Fruit fly (Drosophila melanogaster) whole organism, embryonic: ENCODE results near the gene CG6652.

Experiments used
- CG10267 ChIP-seq: fragments of 200-800 bp; sonication (Bioruptor generic); optimal IDR thresholded peaks from 2 replicates; lab custom pipeline; 2018; ENCODE audit warnings: missing biosample characterization, mild to moderate bottlenecking, missing genetic modification characterization, moderate library complexity
- CG10979 ChIP-seq: fragments of 200-800 bp; sonication (Bioruptor generic); optimal IDR thresholded peaks from 2 replicates; lab custom pipeline; 2018; ENCODE audit warnings: missing biosample characterization, mild to moderate bottlenecking, missing genetic modification characterization, moderate library complexity
- CG11398 ChIP-seq: fragments of 200-800 bp; sonication (Bioruptor generic); optimal IDR thresholded peaks from 2 replicates; lab custom pipeline; 2016; ENCODE audit warnings: missing biosample characterization, missing genetic modification characterization
- CG12299 ChIP-seq: fragments of 200-800 bp; sonication (Bioruptor generic); optimal IDR thresholded peaks from 2 replicates; lab custom pipeline; 2018; ENCODE audit warnings: missing biosample characterization, mild to moderate bottlenecking, missing genetic modification characterization
- CG13775 ChIP-seq: fragments of 200-800 bp; sonication (Bioruptor generic); optimal IDR thresholded peaks from 3 replicates; lab custom pipeline; 2017; ENCODE audit warnings: missing biosample characterization, mild to moderate bottlenecking, missing genetic modification characterization
- CG14050 ChIP-seq: fragments of 200-800 bp; sonication (Bioruptor generic); IDR thresholded peaks from 3 replicates; pipeline ENCODE4 v1.3.6; 2022; ENCODE audit warnings: missing biosample characterization, missing genetic modification characterization
- CG14710 ChIP-seq: fragments of 200-800 bp; sonication (Bioruptor generic); optimal IDR thresholded peaks from 3 replicates; lab custom pipeline; 2019; ENCODE audit warnings: missing biosample characterization, mild to moderate bottlenecking, missing genetic modification characterization, moderate library complexity
- CG15514 ChIP-seq: fragments of 200-800 bp; sonication (Bioruptor generic); optimal IDR thresholded peaks from 3 replicates; lab custom pipeline; 2017; ENCODE audit warnings: missing biosample characterization, missing genetic modification characterization, mild to moderate bottlenecking, moderate library complexity, missing genetic modification reagents
- CG1603 ChIP-seq: fragments of 200-800 bp; sonication (Bioruptor generic); optimal IDR thresholded peaks from 2 replicates; lab custom pipeline; 2019; ENCODE audit warnings: missing biosample characterization, mild to moderate bottlenecking, missing genetic modification characterization, moderate library complexity
- CG17912 ChIP-seq: fragments of 200-800 bp; sonication (Bioruptor generic); optimal IDR thresholded peaks from 2 replicates; lab custom pipeline; 2018; ENCODE audit warnings: missing biosample characterization, mild to moderate bottlenecking, missing genetic modification characterization
- CG30403 ChIP-seq: fragments of 200-800 bp; sonication (Bioruptor generic); optimal IDR thresholded peaks from 3 replicates; lab custom pipeline; 2016; ENCODE audit warnings: missing biosample characterization, missing genetic modification characterization
- CG32532 ChIP-seq: fragments of 200-800 bp; sonication (Bioruptor generic); IDR thresholded peaks from 2 replicates; pipeline ENCODE4 v1.3.6; 2022; ENCODE audit warnings: missing biosample characterization, missing genetic modification characterization
- CG3281 ChIP-seq: fragments of 200-800 bp; sonication (Bioruptor generic); optimal IDR thresholded peaks from 3 replicates; lab custom pipeline; 2017; ENCODE audit warnings: missing biosample characterization, mild to moderate bottlenecking, missing genetic modification characterization
- CG33557 ChIP-seq: fragments of 200-800 bp; sonication (Bioruptor generic); optimal IDR thresholded peaks from 2 replicates; lab custom pipeline; 2019; ENCODE audit warnings: missing biosample characterization, mild to moderate bottlenecking, missing genetic modification characterization, moderate library complexity
- CG4424 ChIP-seq: fragments of 200-800 bp; sonication (Bioruptor generic); optimal IDR thresholded peaks from 3 replicates; lab custom pipeline; 2016; ENCODE audit warnings: missing biosample characterization, missing genetic modification characterization
- CG4730 ChIP-seq: fragments of 200-800 bp; sonication (Bioruptor generic); IDR thresholded peaks from 2 replicates; pipeline ENCODE4 v1.3.6; 2022; ENCODE audit warnings: missing biosample characterization, missing genetic modification characterization
- CG5953 ChIP-seq: fragments of 200-800 bp; sonication (Bioruptor generic); IDR thresholded peaks from 2 replicates; pipeline ENCODE4 v1.3.6; 2022; ENCODE audit warnings: missing biosample characterization, missing genetic modification characterization
- CG8290 ChIP-seq, 3 experiments: fragments of 200-800 bp; sonication (Bioruptor generic); optimal IDR thresholded peaks; 2 replicates each; lab custom pipeline; 2016 to 2019; ENCODE audit warnings: missing biosample characterization in 3 of 3, missing genetic modification characterization in 3 of 3, mild to moderate bottlenecking in 2 of 3, moderate library complexity in 1 of 3
- CG9727 ChIP-seq: fragments of 200-800 bp; sonication (Bioruptor generic); optimal IDR thresholded peaks from 3 replicates; lab custom pipeline; 2017; ENCODE audit warnings: missing biosample characterization, mild to moderate bottlenecking, missing genetic modification characterization
- CG9797 ChIP-seq: fragments of 200-800 bp; sonication (Bioruptor generic); optimal IDR thresholded peaks from 3 replicates; lab custom pipeline; 2018; ENCODE audit warnings: missing biosample characterization, mild to moderate bottlenecking, missing genetic modification characterization
- Dp ChIP-seq: fragments of 200-800 bp; sonication (Bioruptor generic); optimal IDR thresholded peaks from 2 replicates; lab custom pipeline; 2018; ENCODE audit warnings: missing biosample characterization, mild to moderate bottlenecking, missing genetic modification characterization, moderate library complexity
- Drgx ChIP-seq: fragments of 200-800 bp; sonication (Bioruptor generic); IDR thresholded peaks from 2 replicates; pipeline ENCODE4 v1.3.6; 2022; ENCODE audit warnings: missing biosample characterization, missing genetic modification characterization
- Elba2 ChIP-seq: fragments of 200-800 bp; sonication (Bioruptor generic); optimal IDR thresholded peaks from 3 replicates; lab custom pipeline; 2016; ENCODE audit warnings: missing biosample characterization, missing genetic modification characterization
- Ets65A ChIP-seq: fragments of 200-800 bp; sonication (Bioruptor generic); peaks from one replicate; lab custom pipeline; 2016; ENCODE audit warnings: missing biosample characterization, missing genetic modification characterization
- Fer1 ChIP-seq: fragments of 200-800 bp; sonication (Bioruptor generic); optimal IDR thresholded peaks from 2 replicates; lab custom pipeline; 2017; ENCODE audit warnings: missing biosample characterization, mild to moderate bottlenecking, missing genetic modification characterization
- GATAe ChIP-seq: fragments of 200-800 bp; sonication (Bioruptor generic); conservative IDR thresholded peaks from 2 replicates; pipeline ENCODE4 v1.3.6; 2022; ENCODE audit warnings: missing biosample characterization, missing genetic modification characterization
- HLH3B ChIP-seq: fragments of 200-800 bp; sonication (Bioruptor generic); IDR thresholded peaks from 2 replicates; pipeline ENCODE4 v1.3.6; 2022; ENCODE audit warnings: missing biosample characterization, missing genetic modification characterization
- Hmx ChIP-seq: fragments of 200-800 bp; sonication (Bioruptor generic); optimal IDR thresholded peaks from 2 replicates; lab custom pipeline; 2016; ENCODE audit warnings: missing biosample characterization, missing genetic modification characterization
- MESR4 ChIP-seq: fragments of 200-800 bp; sonication (Bioruptor generic); optimal IDR thresholded peaks from 2 replicates; lab custom pipeline; 2018; ENCODE audit warnings: missing biosample characterization, mild to moderate bottlenecking, missing genetic modification characterization, moderate library complexity
- Mes4 ChIP-seq: fragments of 200-800 bp; sonication (Bioruptor generic); optimal IDR thresholded peaks from 2 replicates; lab custom pipeline; 2016; ENCODE audit warnings: missing biosample characterization, missing genetic modification characterization
- Neu2 ChIP-seq: fragments of 200-800 bp; sonication (Bioruptor generic); optimal IDR thresholded peaks from 3 replicates; lab custom pipeline; 2016; ENCODE audit warnings: missing biosample characterization, missing genetic modification characterization, borderline replicate concordance
- Trl ChIP-seq, 3 experiments: fragments of >200 bp in 2 of 3; fragments of 200-800 bp in 1 of 3; sonication (Bioruptor generic) in 1 of 3; optimal IDR thresholded peaks; 2 replicates in 1 of 3; 3 replicates in 2 of 3; lab custom pipeline; 2016 to 2017; ENCODE audit warnings: missing biosample characterization in 1 of 3, missing genetic modification characterization in 1 of 3
- amos ChIP-seq: fragments of 200-800 bp; sonication (Bioruptor generic); IDR thresholded peaks from 2 replicates; pipeline ENCODE4 v1.3.6; 2022; ENCODE audit warnings: missing biosample characterization, missing genetic modification characterization; ENCODE audit not compliant: partially characterized antibody
- ara ChIP-seq: fragments of 200-800 bp; sonication (Bioruptor generic); IDR thresholded peaks from 2 replicates; pipeline ENCODE4 v1.3.6; 2022; ENCODE audit warnings: missing biosample characterization, missing genetic modification characterization
- bbx ChIP-seq: fragments of 200-800 bp; sonication (Bioruptor generic); IDR thresholded peaks from 2 replicates; pipeline ENCODE4 v1.3.6; 2022; ENCODE audit warnings: missing biosample characterization, missing genetic modification characterization; ENCODE audit not compliant: partially characterized antibody
- cas ChIP-seq: fragments of 200-800 bp; sonication (Bioruptor generic); IDR thresholded peaks from 2 replicates; pipeline ENCODE4 v1.3.6; 2022; ENCODE audit warnings: missing biosample characterization, missing genetic modification characterization
- dimm ChIP-seq: fragments of 200-800 bp; sonication (Bioruptor generic); IDR thresholded peaks from 2 replicates; pipeline ENCODE4 v1.3.6; 2022; ENCODE audit warnings: missing biosample characterization, missing genetic modification characterization
- dmrt99B ChIP-seq: fragments of 200-800 bp; sonication (Bioruptor generic); optimal IDR thresholded peaks from 2 replicates; lab custom pipeline; 2018; ENCODE audit warnings: missing biosample characterization, mild to moderate bottlenecking, missing genetic modification characterization, moderate library complexity
- eve ChIP-seq, 2 experiments: fragments of >200 bp; optimal IDR thresholded peaks; 2 replicates each; lab custom pipeline; 2017; ENCODE audit warnings: missing biosample characterization in 2 of 2, missing genetic modification characterization in 2 of 2
- ind ChIP-seq: fragments of 200-800 bp; sonication (Bioruptor generic); optimal IDR thresholded peaks from 3 replicates; lab custom pipeline; 2016; ENCODE audit warnings: missing biosample characterization, missing genetic modification characterization
- jing ChIP-seq: fragments of 200-800 bp; sonication (Bioruptor generic); optimal IDR thresholded peaks from 2 replicates; lab custom pipeline; 2018; ENCODE audit warnings: missing biosample characterization, mild to moderate bottlenecking, missing genetic modification characterization
- knrl ChIP-seq: fragments of 200-800 bp; sonication (Bioruptor generic); IDR thresholded peaks from 3 replicates; pipeline ENCODE4 v1.3.6; 2022; ENCODE audit warnings: missing biosample characterization, missing genetic modification characterization; ENCODE audit not compliant: partially characterized antibody
- luna ChIP-seq: fragments of 200-800 bp; sonication (Bioruptor generic); optimal IDR thresholded peaks from 2 replicates; lab custom pipeline; 2016; ENCODE audit warnings: missing biosample characterization, missing genetic modification characterization
- p53 ChIP-seq: fragments of 200-800 bp; sonication (Bioruptor generic); optimal IDR thresholded peaks from 2 replicates; lab custom pipeline; 2016; ENCODE audit warnings: missing biosample characterization, missing genetic modification characterization
- stwl ChIP-seq: fragments of 200-800 bp; sonication (Bioruptor generic); optimal IDR thresholded peaks from 3 replicates; lab custom pipeline; 2018; ENCODE audit warnings: missing biosample characterization, mild to moderate bottlenecking, missing genetic modification characterization, moderate library complexity
- tll ChIP-seq, 2 experiments: fragments of 200-800 bp in 1 of 2; fragments of >200 bp in 1 of 2; sonication (Bioruptor generic) in 1 of 2; optimal IDR thresholded peaks; 2 replicates each; lab custom pipeline; 2017 to 2019; ENCODE audit warnings: missing biosample characterization in 2 of 2, missing genetic modification characterization in 2 of 2, mild to moderate bottlenecking in 1 of 2, moderate library complexity in 1 of 2
- tna ChIP-seq: fragments of 200-800 bp; sonication (Bioruptor generic); IDR thresholded peaks from 2 replicates; pipeline ENCODE4 v1.3.6; 2022; ENCODE audit warnings: missing biosample characterization, missing genetic modification characterization; ENCODE audit not compliant: partially characterized antibody

Gene CG6652

dm6 chr3L:17044799-17045198, 22.1 kb upstream of the CG6652 start, which contains the start of gene Pop5 (continued):
- TF ChIP-seq dmrt99B (tag; lab: Kevin White, UChicago): no peak
- TF ChIP-seq CG3281 (GFP tag; lab: Kevin White, UChicago): peak; percentile 19
- TF ChIP-seq Ets65A (GFP tag; lab: Kevin White, UChicago): peak; percentile 72
- no peak for TF ChIP-seq Hmx (GFP tag; lab: Kevin White, UChicago)
- TF ChIP-seq Fer1 (GFP tag; lab: Kevin White, UChicago): peak; percentile 40
- TF ChIP-seq HLH3B (GFP tag; lab: Robert Waterston, UW): no peak
- TF ChIP-seq CG12299 (tag; lab: Kevin White, UChicago): no peak
- peak; percentile 11 for TF ChIP-seq CG10979
- peak; percentile 70 for TF ChIP-seq stwl (tag; lab: Kevin White, UChicago)
- TF ChIP-seq MESR4: peak; percentile 54
- TF ChIP-seq amos (GFP tag; lab: Robert Waterston, UW): peak; percentile 53; the same call in 1 of the 2 replicates
- TF ChIP-seq jing (GFP tag; lab: Kevin White, UChicago): no peak
- peak; percentile 73 for TF ChIP-seq Elba2 (GFP tag; lab: Kevin White, UChicago)
- peak; percentile 3 for TF ChIP-seq CG33557 (GFP tag; lab: Kevin White, UChicago)
- TF ChIP-seq tna (GFP tag; lab: Robert Waterston, UW): no peak
- 0 out of 2 replicates have a peak, but pooled peaks have one; percentile 19 for TF ChIP-seq Drgx (GFP tag; lab: Robert Waterston, UW)
- TF ChIP-seq, all 482 proteins: peak for 101

DNA sequence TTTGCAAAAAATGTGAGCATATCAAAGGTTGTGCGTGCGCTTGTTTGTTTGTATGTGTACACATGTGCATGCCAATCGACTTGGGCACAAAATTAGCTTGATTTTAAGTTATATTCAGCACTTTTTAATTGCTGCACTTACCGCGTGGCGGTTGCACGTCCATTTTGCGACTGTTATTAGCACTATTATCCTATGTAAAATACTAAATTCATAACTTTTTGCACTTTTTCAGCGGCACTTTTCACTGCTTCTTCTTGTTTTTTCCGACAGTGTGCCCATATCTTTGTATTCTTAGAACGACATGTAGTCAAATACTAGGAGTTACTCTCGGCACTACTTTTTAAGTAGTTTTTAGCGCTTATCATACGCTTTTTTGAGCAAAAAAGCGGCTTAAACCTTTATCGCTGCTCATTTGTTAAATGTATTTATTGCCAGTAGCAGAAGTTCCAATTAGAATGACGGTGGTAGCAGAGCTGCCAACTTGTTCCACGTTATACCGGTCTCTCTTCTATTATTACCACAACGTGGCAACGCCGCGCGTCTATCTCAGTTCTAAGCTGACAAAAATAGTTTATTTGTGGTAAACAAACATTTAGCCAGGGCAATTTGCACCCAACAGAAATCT, 19.8 kb upstream of the CG6652 start, which contains the start of the genes scaf6 and Papst2:
Gene scaf6, minus strand, starts transcription at position 278 of the 625 bp plus-strand sequence.
Gene Papst2, plus strand, starts transcription at position 501 of the 625 bp plus-strand sequence.
- TF ChIP-seq CG30403 (peak; percentile 5), CG8290 (GFP tag; optimal IDR thresholded peaks at IDR 0.05; lab: Kevin White, UChicago) (no peak), CG8290 (tag; optimal IDR thresholded peaks at IDR 0.05; lab: Kevin White, UChicago) (no peak), CG10267 (tag; lab: Kevin White, UChicago) (peak; percentile 59), Mes4 (GFP tag; lab: Kevin White, UChicago) (no peak), CG5953 (GFP tag; lab: Robert Waterston, UW) (no peak), CG14710 (tag; lab: Kevin White, UChicago) (peak; percentile 84), CG15514 (GFP tag; lab: Kevin White, UChicago) (peak; percentile 55), Neu2 (GFP tag; lab: Kevin White, UChicago) (no peak), Dp (GFP tag; lab: Kevin White, UChicago) (peak; percentile 36), CG4730 (GFP tag; lab: Robert Waterston, UW) (no peak), CG9797 (GFP tag; lab: Kevin White, UChicago) (peak; percentile 82), bbx (GFP tag; lab: Robert Waterston, UW) (peak; percentile 48; the same call in 1 of the 2 replicates), eve (GFP tag; optimal IDR thresholded peaks at IDR 0.05; lab: Kevin White, UChicago) (no peak), knrl (GFP tag; lab: Robert Waterston, UW) (peak; percentile 60; the same call in 2 of the 3 replicates), tll (GFP tag; optimal IDR thresholded peaks at IDR 0.05; lab: Kevin White, UChicago) (peak in 1 of 2 experiments; percentile 24), CG11398 (GFP tag; lab: Kevin White, UChicago) (no peak), luna (GFP tag; lab: Kevin White, UChicago) (no peak), MESR4 (peak; percentile 70), GATAe (0 out of 2 replicates have a peak, but pooled peaks have one; percentile 24), CG14050 (GFP tag; lab: Robert Waterston, UW) (no peak), Trl (optimal IDR thresholded peaks at IDR 0.05; lab: Kevin White, UChicago) (peak in 1 of 2 experiments; percentile 38), Trl (GFP tag; optimal IDR thresholded peaks at IDR 0.05; lab: Kevin White, UChicago) (no peak), cas (no peak), CG13775 (GFP tag; lab: Kevin White, UChicago) (peak; percentile 19), CG9727 (no peak), CG1603 (tag; lab: Kevin White, UChicago) (peak; percentile 60), p53 (no peak), CG32532 (GFP tag; lab: Robert Waterston, UW) (peak; percentile 8; the same call in 1 of the 2 replicates), ara (GFP tag; lab: Robert Waterston, UW) (no peak), ind (GFP tag; lab: Kevin White, UChicago) (no peak), dimm (no peak), CG17912 (GFP tag; lab: Kevin White, UChicago) (no peak), CG4424 (GFP tag; lab: Kevin White, UChicago) (peak; percentile 23)
